Fruit fly (Drosophila melanogaster) whole organism, prepupa: ENCODE measurements around the gene Unc50.
A peak's percentile ranks its signal among the peaks of the same experiment; 100 is the strongest.

Source experiments
- Blimp-1 ChIP-seq: fragments of 200-800 bp; sonication (Bioruptor generic); optimal IDR thresholded peaks from 3 replicates; lab custom pipeline; 2017; ENCODE audit warnings: missing biosample characterization, missing genetic modification characterization, mild to moderate bottlenecking, moderate library complexity, missing genetic modification reagents
- CG10631 ChIP-seq: fragments of 200-800 bp; sonication (Bioruptor generic); optimal IDR thresholded peaks from 2 replicates; lab custom pipeline; 2016; ENCODE audit warnings: missing biosample characterization, missing genetic modification characterization
- CG11762 ChIP-seq: fragments of 200-800 bp; sonication (Bioruptor generic); optimal IDR thresholded peaks from 3 replicates; lab custom pipeline; 2016; ENCODE audit warnings: missing biosample characterization, missing genetic modification characterization; ENCODE audit not compliant: insufficient read depth
- CG11902 ChIP-seq: fragments of 200-800 bp; sonication (Bioruptor generic); optimal IDR thresholded peaks from 3 replicates; lab custom pipeline; 2016; ENCODE audit warnings: missing biosample characterization, missing genetic modification characterization
- CG15336 ChIP-seq: fragments of 200-800 bp; sonication (Bioruptor generic); IDR thresholded peaks from 2 replicates; pipeline ENCODE4 v1.3.6; 2022; ENCODE audit warnings: missing biosample characterization, missing genetic modification characterization
- CG16779 ChIP-seq: fragments of 200-800 bp; sonication (Bioruptor generic); optimal IDR thresholded peaks from 3 replicates; lab custom pipeline; 2017; ENCODE audit warnings: missing biosample characterization, mild to moderate bottlenecking, missing genetic modification characterization
- CG3032 ChIP-seq: fragments of 200-800 bp; optimal IDR thresholded peaks from 2 replicates; lab custom pipeline; 2019; ENCODE audit warnings: missing biosample characterization, mild to moderate bottlenecking, missing genetic modification characterization, moderate library complexity
- CG32006 ChIP-seq: fragments of 200-800 bp; sonication (Bioruptor generic); optimal IDR thresholded peaks from 3 replicates; lab custom pipeline; 2017; ENCODE audit warnings: missing biosample characterization, mild to moderate bottlenecking, missing genetic modification characterization
- CG3919 ChIP-seq: fragments of 200-800 bp; sonication (Bioruptor generic); optimal IDR thresholded peaks from 3 replicates; lab custom pipeline; 2016; ENCODE audit warnings: missing biosample characterization, missing genetic modification characterization
- CG6163 ChIP-seq: fragments of 200-800 bp; sonication (Bioruptor generic); IDR thresholded peaks from 3 replicates; pipeline ENCODE4 v1.3.6; 2022; ENCODE audit warnings: missing biosample characterization, missing genetic modification characterization
- CG6276 ChIP-seq: fragments of 200-800 bp; sonication (Bioruptor generic); optimal IDR thresholded peaks from 2 replicates; lab custom pipeline; 2017; ENCODE audit warnings: missing biosample characterization, mild to moderate bottlenecking, missing genetic modification characterization
- CG6792 ChIP-seq: fragments of 200-800 bp; sonication (Bioruptor generic); optimal IDR thresholded peaks from 3 replicates; lab custom pipeline; 2016; ENCODE audit warnings: missing biosample characterization, missing genetic modification characterization
- CG6854 ChIP-seq: fragments of 200-800 bp; sonication (Bioruptor generic); optimal IDR thresholded peaks from 2 replicates; lab custom pipeline; 2017; ENCODE audit warnings: missing biosample characterization, mild to moderate bottlenecking, missing genetic modification characterization
- CG8119 ChIP-seq: fragments of 200-800 bp; sonication (Bioruptor generic); IDR thresholded peaks from 3 replicates; pipeline ENCODE4 v1.3.6; 2022; ENCODE audit warnings: missing biosample characterization, missing genetic modification characterization
- CG8319 ChIP-seq: fragments of 200-800 bp; sonication (Bioruptor generic); optimal IDR thresholded peaks from 3 replicates; lab custom pipeline; 2016; ENCODE audit warnings: missing biosample characterization, missing genetic modification characterization
- CG8632 ChIP-seq: fragments of 200-800 bp; sonication (Bioruptor generic); optimal IDR thresholded peaks from 3 replicates; lab custom pipeline; 2016; ENCODE audit warnings: missing biosample characterization, missing genetic modification characterization
- CG9139 ChIP-seq: fragments of 200-800 bp; sonication (Bioruptor generic); optimal IDR thresholded peaks from 3 replicates; lab custom pipeline; 2017; ENCODE audit warnings: missing biosample characterization, mild to moderate bottlenecking, missing genetic modification characterization
- Eip75B ChIP-seq: fragments of 200-800 bp; sonication (Bioruptor generic); optimal IDR thresholded peaks from 3 replicates; lab custom pipeline; 2016; ENCODE audit warnings: missing biosample characterization, missing genetic modification characterization
- Eip78C ChIP-seq: fragments of 200-800 bp; sonication (Bioruptor generic); peaks from one replicate; lab custom pipeline; 2016; ENCODE audit warnings: missing biosample characterization, missing genetic modification characterization
- Eip93F ChIP-seq: fragments of 200-800 bp; sonication (Bioruptor generic); optimal IDR thresholded peaks from 2 replicates; lab custom pipeline; 2016; ENCODE audit warnings: missing biosample characterization, mild to moderate bottlenecking, missing genetic modification characterization
- Ets21C ChIP-seq: fragments of 200-800 bp; sonication (Bioruptor generic); optimal IDR thresholded peaks from 3 replicates; lab custom pipeline; 2016; ENCODE audit warnings: missing biosample characterization, missing genetic modification characterization
- Gug ChIP-seq: fragments of 200-800 bp; sonication (Bioruptor generic); IDR thresholded peaks from 2 replicates; pipeline ENCODE4 v1.3.6; 2022; ENCODE audit warnings: missing biosample characterization, missing genetic modification characterization
- Hr38 ChIP-seq: sonication (Bioruptor generic); optimal IDR thresholded peaks from 2 replicates; lab custom pipeline; 2016; ENCODE audit warnings: missing biosample characterization, missing genetic modification characterization
- Hr39 ChIP-seq: fragments of 200-800 bp; sonication (Bioruptor generic); optimal IDR thresholded peaks from 2 replicates; lab custom pipeline; 2016; ENCODE audit warnings: missing biosample characterization, missing genetic modification characterization
- Hr4 ChIP-seq: fragments of 200-800 bp; sonication (Bioruptor generic); optimal IDR thresholded peaks from 3 replicates; lab custom pipeline; 2016; ENCODE audit warnings: missing biosample characterization, missing genetic modification characterization
- Lpt ChIP-seq: fragments of 200-800 bp; sonication (Bioruptor generic); optimal IDR thresholded peaks from 3 replicates; lab custom pipeline; 2016; ENCODE audit warnings: missing biosample characterization, missing genetic modification characterization
- OdsH ChIP-seq: fragments of 200-800 bp; sonication (Bioruptor generic); optimal IDR thresholded peaks from 3 replicates; lab custom pipeline; 2016; ENCODE audit warnings: missing biosample characterization, missing genetic modification characterization
- Smox ChIP-seq: fragments of 200-800 bp; sonication (Bioruptor generic); optimal IDR thresholded peaks from 3 replicates; lab custom pipeline; 2016; ENCODE audit warnings: missing biosample characterization, missing genetic modification characterization
- Sox14 ChIP-seq: fragments of 200-800 bp; sonication (Bioruptor generic); optimal IDR thresholded peaks from 3 replicates; lab custom pipeline; 2016; ENCODE audit warnings: missing biosample characterization, missing genetic modification characterization
- acj6 ChIP-seq: fragments of 200-800 bp; sonication (Bioruptor generic); optimal IDR thresholded peaks from 3 replicates; lab custom pipeline; 2016; ENCODE audit warnings: missing biosample characterization, missing genetic modification characterization
- dac ChIP-seq: fragments of 200-800 bp; sonication (Bioruptor generic); optimal IDR thresholded peaks from 2 replicates; lab custom pipeline; 2017; ENCODE audit warnings: missing biosample characterization, mild to moderate bottlenecking, missing genetic modification characterization
- dsx ChIP-seq: fragments of 200-800 bp; optimal IDR thresholded peaks from 3 replicates; lab custom pipeline; 2019; ENCODE audit warnings: missing biosample characterization, mild to moderate bottlenecking, missing genetic modification characterization, moderate library complexity; ENCODE audit not compliant: poor library complexity, severe bottlenecking
- eg ChIP-seq: fragments of 200-800 bp; sonication (Bioruptor generic); IDR thresholded peaks from 3 replicates; pipeline ENCODE4 v1.3.6; 2022; ENCODE audit warnings: missing biosample characterization, missing genetic modification characterization
- esn ChIP-seq: fragments of 200-800 bp; sonication (Bioruptor generic); optimal IDR thresholded peaks from 2 replicates; lab custom pipeline; 2016; ENCODE audit warnings: missing biosample characterization, mild to moderate bottlenecking, missing genetic modification characterization, moderate library complexity
- fd85E ChIP-seq: fragments of 200-800 bp; sonication (Bioruptor generic); optimal IDR thresholded peaks from 3 replicates; lab custom pipeline; 2016; ENCODE audit warnings: missing biosample characterization, missing genetic modification characterization
- fkh ChIP-seq: fragments of 200-800 bp; sonication (Bioruptor generic); optimal IDR thresholded peaks from 3 replicates; lab custom pipeline; 2017; ENCODE audit warnings: missing biosample characterization, mild to moderate bottlenecking, missing genetic modification characterization, moderate library complexity
- lz ChIP-seq: fragments of 200-800 bp; sonication (Bioruptor generic); optimal IDR thresholded peaks from 3 replicates; lab custom pipeline; 2016; ENCODE audit warnings: missing biosample characterization, missing genetic modification characterization
- salr ChIP-seq, 2 experiments: fragments of 200-800 bp; sonication (Bioruptor generic); optimal IDR thresholded peaks; 3 replicates each; lab custom pipeline; 2016 to 2018; ENCODE audit warnings: missing biosample characterization in 2 of 2, missing genetic modification characterization in 2 of 2, mild to moderate bottlenecking in 1 of 2
- spab ChIP-seq: fragments of 200-800 bp; sonication (Bioruptor generic); optimal IDR thresholded peaks from 2 replicates; lab custom pipeline; 2017; ENCODE audit warnings: missing biosample characterization, mild to moderate bottlenecking, missing genetic modification characterization, missing genetic modification reagents
- svp ChIP-seq: fragments of 200-800 bp; sonication (Bioruptor generic); peaks from one replicate; lab custom pipeline; 2016; ENCODE audit warnings: missing biosample characterization, missing genetic modification characterization
- topi ChIP-seq: fragments of 200-800 bp; sonication (Bioruptor generic); optimal IDR thresholded peaks from 3 replicates; lab custom pipeline; 2016; ENCODE audit warnings: missing biosample characterization, missing genetic modification characterization
- vri ChIP-seq: fragments of 200-800 bp; sonication (Bioruptor generic); optimal IDR thresholded peaks from 3 replicates; lab custom pipeline; 2016; ENCODE audit warnings: missing biosample characterization, mild to moderate bottlenecking, missing genetic modification characterization

The Unc50 gene

DNA sequence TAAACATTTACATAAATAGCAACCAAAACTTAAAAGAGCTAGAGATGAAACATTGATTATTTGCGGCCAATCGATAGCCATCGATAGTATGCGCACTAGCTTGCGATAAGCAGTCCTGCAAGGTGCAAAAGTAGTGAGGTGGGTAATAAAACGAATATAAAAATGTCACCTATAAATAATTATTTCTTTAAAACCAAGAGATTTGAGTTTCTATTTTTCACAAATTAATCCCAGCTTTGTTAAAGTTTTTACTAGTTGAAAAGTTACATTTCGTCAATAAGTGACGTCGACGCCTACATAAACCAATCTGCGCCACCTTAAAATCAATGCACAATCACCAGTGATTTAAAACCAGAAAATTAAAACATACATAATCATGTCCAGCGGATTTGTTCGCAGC, 25.7 kb downstream of the Unc50 start, which contains the start of the genes Mkk4 and SLIRP2 (continued):
- TF ChIP-seq vri (GFP tag; lab: Kevin White, UChicago) (peak; percentile 98), CG11902 (GFP tag; lab: Kevin White, UChicago) (peak; percentile 98), CG3919 (GFP tag; lab: Kevin White, UChicago) (peak; percentile 99), CG15336 (GFP tag; lab: Robert Waterston, UW) (peak; percentile 99), CG10631 (GFP tag; lab: Kevin White, UChicago) (peak; percentile 99), Sox14 (GFP tag; lab: Kevin White, UChicago) (peak; percentile 99), spab (GFP tag; lab: Kevin White, UChicago) (peak; percentile 97), CG8319 (GFP tag; lab: Kevin White, UChicago) (peak; percentile 97), CG8632 (GFP tag; lab: Kevin White, UChicago) (peak; percentile 98), CG6276 (GFP tag; lab: Kevin White, UChicago) (peak; percentile 98), topi (GFP tag; lab: Kevin White, UChicago) (peak; percentile 99), CG8119 (GFP tag; lab: Robert Waterston, UW) (peak; percentile 99), Hr4 (GFP tag; lab: Kevin White, UChicago) (peak; percentile 99), eg (GFP tag; lab: Robert Waterston, UW) (peak; percentile 99), CG11762 (GFP tag; lab: Kevin White, UChicago) (peak; percentile 98), CG6163 (GFP tag; lab: Robert Waterston, UW) (peak; percentile 99), CG16779 (peak; percentile 94), OdsH (GFP tag; lab: Kevin White, UChicago) (peak; percentile 99)

DNA sequence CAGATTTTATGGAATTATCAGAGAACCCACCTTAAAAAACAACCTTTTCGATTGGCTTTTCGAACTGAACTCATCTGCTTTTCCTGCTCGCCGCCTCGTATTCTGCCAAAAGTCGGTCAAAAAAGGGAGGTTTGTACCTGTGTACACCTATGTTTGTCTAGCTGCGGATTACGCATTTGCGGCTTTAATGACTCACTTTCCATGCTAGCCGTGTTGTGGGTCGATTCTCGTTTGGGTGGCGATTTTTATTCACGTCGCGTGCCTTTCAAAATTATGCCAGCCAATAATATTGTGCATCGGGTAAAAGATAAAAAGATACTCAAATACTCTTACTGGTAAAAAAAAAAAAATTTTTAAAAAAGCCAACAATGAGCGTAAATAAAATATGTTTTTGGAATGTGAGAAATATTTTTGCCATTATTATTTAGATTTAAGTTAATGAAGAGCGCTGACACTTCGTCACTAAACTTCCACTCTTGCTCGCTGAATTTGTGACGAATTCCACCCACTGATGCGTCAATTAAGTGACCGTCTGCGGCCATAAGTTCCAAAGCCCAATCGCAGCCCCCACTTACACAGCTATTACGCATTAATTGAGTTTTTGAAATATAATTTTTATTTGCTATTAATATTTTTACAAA, 30.7 kb downstream of the Unc50 start, which contains the start of gene Cyp313b1:
Gene Cyp313b1, minus strand, starts transcription at position 71 of the 641 bp plus-strand sequence.
- TF ChIP-seq svp (GFP tag; lab: Kevin White, UChicago) (peak; percentile 25), Hr39 (peak; percentile 14), Smox (GFP tag; lab: Kevin White, UChicago) (no peak), eg (GFP tag; lab: Robert Waterston, UW) (peak; percentile 21; the same call in 1 of the 3 replicates), dsx (GFP tag; lab: Kevin White, UChicago) (no peak), Eip78C (GFP tag; lab: Kevin White, UChicago) (peak; percentile 25)
- TF ChIP-seq, all 60 proteins: peak for 4

DNA sequence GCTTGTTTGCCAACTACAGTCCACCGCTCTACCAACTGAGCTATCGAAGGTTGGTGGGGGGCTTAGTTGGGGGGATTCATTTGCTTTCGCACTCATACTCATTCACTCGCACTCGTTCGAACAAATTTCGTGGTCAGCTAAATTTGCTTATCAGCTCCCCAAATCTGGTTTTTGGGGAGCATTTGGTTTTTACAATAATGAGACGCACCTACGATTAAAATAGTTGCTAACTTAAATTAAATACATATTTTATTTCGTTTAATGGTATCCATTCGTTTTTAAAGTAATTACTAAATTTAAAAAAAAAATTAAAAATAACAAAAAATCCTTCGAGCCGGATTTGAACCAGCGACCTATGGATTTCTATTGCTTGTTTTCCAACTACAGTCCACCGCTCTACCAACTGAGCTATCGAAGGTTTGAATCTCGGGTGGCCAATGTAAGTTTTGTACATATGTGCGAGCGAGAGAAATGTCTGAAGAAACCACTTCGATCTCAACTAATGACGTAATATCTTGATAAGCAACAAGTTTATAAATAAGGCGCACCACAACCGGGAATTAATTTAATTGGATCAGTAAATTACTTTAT, 33.9 kb downstream of the Unc50 start:
- TF ChIP-seq CG11902 (GFP tag; lab: Kevin White, UChicago) (no peak), salr (GFP tag; optimal IDR thresholded peaks at IDR 0.05; lab: Kevin White, UChicago) (no peak), Hr38 (GFP tag; lab: Kevin White, UChicago) (no peak), Eip75B (GFP tag; lab: Kevin White, UChicago) (no peak), acj6 (GFP tag; lab: Kevin White, UChicago) (no peak), CG6163 (GFP tag; lab: Robert Waterston, UW) (no peak), dac (GFP tag; lab: Kevin White, UChicago) (no peak), svp (GFP tag; lab: Kevin White, UChicago) (peak; percentile 59), dsx (GFP tag; lab: Kevin White, UChicago) (no peak), CG8632 (GFP tag; lab: Kevin White, UChicago) (no peak), CG6854 (GFP tag; lab: Kevin White, UChicago) (no peak), CG6276 (GFP tag; lab: Kevin White, UChicago) (peak; percentile 14), CG9139 (GFP tag; lab: Kevin White, UChicago) (no peak), Ets21C (GFP tag; lab: Kevin White, UChicago) (no peak), CG32006 (GFP tag; lab: Kevin White, UChicago) (no peak), vri (GFP tag; lab: Kevin White, UChicago) (peak; percentile 85), fkh (GFP tag; lab: Kevin White, UChicago) (no peak), CG15336 (GFP tag; lab: Robert Waterston, UW) (no peak), lz (GFP tag; lab: Kevin White, UChicago) (no peak), Eip93F (GFP tag; lab: Kevin White, UChicago) (no peak), CG3032 (tag; lab: Kevin White, UChicago) (no peak), Lpt (no peak), CG11762 (GFP tag; lab: Kevin White, UChicago) (no peak), esn (GFP tag; lab: Kevin White, UChicago) (no peak), Gug (GFP tag; lab: Robert Waterston, UW) (no peak), Smox (GFP tag; lab: Kevin White, UChicago) (no peak), Blimp-1 (no peak), fd85E (GFP tag; lab: Kevin White, UChicago) (no peak), Eip78C (GFP tag; lab: Kevin White, UChicago) (peak; percentile 57), CG6792 (GFP tag; lab: Kevin White, UChicago) (no peak), Hr39 (no peak)
